Fruit fly (Drosophila melanogaster): ENCODE measurements around the gene mRpL13.

dm6 chr2L:18884783-18885182, 25.7 kb upstream of the mRpL13 start:
- TF ChIP-seq cnc (optimal IDR thresholded peaks at IDR 0.05) (no peak), CG5204 (GFP tag; optimal IDR thresholded peaks at IDR 0.05) (no peak)

All from whole organism, adult.